Worm (Caenorhabditis elegans) whole organism, L2 larva: ENCODE data around the gene Y51B9A.5.

Experiments used
- dmd-4 ChIP-seq: sonication (generic microtip); optimal IDR thresholded peaks from 2 replicates; lab custom pipeline; 2017; ENCODE audit warnings: missing biosample characterization, missing genetic modification characterization
- skn-1 ChIP-seq: sonication (generic microtip); optimal IDR thresholded peaks from 2 replicates; lab custom pipeline; 2017; ENCODE audit warnings: missing biosample characterization, missing genetic modification characterization

DNA sequence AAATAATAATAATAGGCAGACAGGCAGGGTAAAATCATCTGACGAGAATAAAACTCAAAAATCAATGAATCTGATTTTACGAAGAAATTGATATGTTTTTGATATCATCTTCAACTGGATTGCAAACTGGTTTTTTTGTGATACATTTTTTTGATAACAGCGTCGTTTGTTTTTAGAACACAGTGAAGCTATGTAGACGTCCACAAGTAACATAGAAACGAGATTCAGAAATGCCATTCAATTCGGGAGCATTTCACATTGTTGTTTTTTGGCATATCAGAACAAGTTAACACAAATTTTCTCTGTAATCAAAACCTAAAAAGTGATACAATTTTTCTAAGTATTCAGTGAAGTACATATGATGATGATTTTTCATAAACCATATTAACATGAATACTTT lies 34.3 kb downstream of the Y51B9A.5 start, which contains the start of gene chil-13:
- TF ChIP-seq skn-1 (tag; lab: Kevin White, UChicago) (no peak), dmd-4 (tag; lab: Kevin White, UChicago) (no peak)
